Fruit fly (Drosophila melanogaster): ENCODE measurements around the gene crim.

Gene crim

dm6 chr3L:11707978-11708632, 3.1 kb downstream of the crim start, which contains the start of gene CG11658 (continued):
- TF ChIP-seq CG4854 (GFP tag; optimal IDR thresholded peaks at IDR 0.05) (no peak), dmrt99B (tag; optimal IDR thresholded peaks at IDR 0.05) (no peak), CG15514 (GFP tag; optimal IDR thresholded peaks at IDR 0.05) (no peak), Hmr (GFP tag; optimal IDR thresholded peaks at IDR 0.05) (peak; percentile 43), schlank (tag; optimal IDR thresholded peaks at IDR 0.05) (no peak), CG10979 (tag; optimal IDR thresholded peaks at IDR 0.05) (no peak), mirr (GFP tag; optimal IDR thresholded peaks at IDR 0.05) (no peak), CG6683 (GFP tag; optimal IDR thresholded peaks at IDR 0.05) (no peak), CG17829 (tag; optimal IDR thresholded peaks at IDR 0.05) (no peak), Stat92E (GFP tag; optimal IDR thresholded peaks at IDR 0.05) (no peak), Rx (GFP tag; IDR thresholded peaks at IDR 0.05) (no peak), unc-4 (GFP tag; IDR thresholded peaks at IDR 0.05; ENCODE audit: partially characterized antibody) (0 out of 2 replicates have a peak, but pooled peaks have one; percentile 20), Hey (tag; optimal IDR thresholded peaks at IDR 0.05) (no peak), CG2712 (tag; optimal IDR thresholded peaks at IDR 0.05) (no peak), Aef1 (GFP tag; IDR thresholded peaks at IDR 0.05) (no peak), CG10959 (GFP tag; IDR thresholded peaks at IDR 0.05) (no peak), CG6254 (GFP tag; optimal IDR thresholded peaks at IDR 0.05) (no peak), Awh (GFP tag; IDR thresholded peaks at IDR 0.05) (no peak), exex (tag; optimal IDR thresholded peaks at IDR 0.05) (peak; percentile 54), bbx (GFP tag; IDR thresholded peaks at IDR 0.05; ENCODE audit: partially characterized antibody) (peak; percentile 43; the same call in 1 of the 2 replicates), CG10654 (GFP tag; optimal IDR thresholded peaks at IDR 0.05) (no peak), Bteb2 (GFP tag; optimal IDR thresholded peaks at IDR 0.05) (no peak), chm (GFP tag; IDR thresholded peaks at IDR 0.05) (peak; percentile 31), ftz-f1 (GFP tag; optimal IDR thresholded peaks at IDR 0.05) (no peak), Jarid2 (GFP tag; optimal IDR thresholded peaks at IDR 0.05) (peak; percentile 82), hbn (GFP tag; IDR thresholded peaks at IDR 0.05; ENCODE audit: partially characterized antibody) (peak; percentile 41; the same call in 1 of the 2 replicates), CG1792 (GFP tag; optimal IDR thresholded peaks at IDR 0.05) (no peak), wek (GFP tag; optimal IDR thresholded peaks at IDR 0.05) (no peak), CG3726 (GFP tag; IDR thresholded peaks at IDR 0.05) (no peak), zfh2 (GFP tag; optimal IDR thresholded peaks at IDR 0.05) (no peak), Dad (GFP tag; optimal IDR thresholded peaks at IDR 0.05) (no peak), Tbp (GFP tag; optimal IDR thresholded peaks at IDR 0.05) (no peak), CG13775 (GFP tag; optimal IDR thresholded peaks at IDR 0.05) (no peak), knrl (GFP tag; IDR thresholded peaks at IDR 0.05; ENCODE audit: partially characterized antibody) (no peak), CG34224 (GFP tag; IDR thresholded peaks at IDR 0.05; ENCODE audit: partially characterized antibody) (peak; percentile 76), CG3065 (GFP tag; optimal IDR thresholded peaks at IDR 0.05) (no peak), Dek (tag; optimal IDR thresholded peaks at IDR 0.05) (peak; percentile 39), CG2129 (GFP tag; IDR thresholded peaks at IDR 0.05; ENCODE audit: partially characterized antibody) (no peak), CG18262 (tag; optimal IDR thresholded peaks at IDR 0.05) (no peak), CG33557 (GFP tag; optimal IDR thresholded peaks at IDR 0.05) (no peak), ash1 (GFP tag; optimal IDR thresholded peaks at IDR 0.05) (no peak), jing (GFP tag; optimal IDR thresholded peaks at IDR 0.05) (no peak), pho (GFP tag; optimal IDR thresholded peaks at IDR 0.05) (no peak), CG2678 (tag; optimal IDR thresholded peaks at IDR 0.05) (no peak), danr (GFP tag; IDR thresholded peaks at IDR 0.05) (no peak), prd (optimal IDR thresholded peaks at IDR 0.05) (no peak), prd (GFP tag; IDR thresholded peaks at IDR 0.05) (no peak), gro (GFP tag; optimal IDR thresholded peaks at IDR 0.05) (peak; percentile 41), B-H1 (GFP tag; IDR thresholded peaks at IDR 0.05) (no peak; the same call in 2 of the 3 replicates)

Data from whole organism, embryonic.